Worm (Caenorhabditis elegans) whole organism, early embryonic: ENCODE data around the gene Y51H7C.13.

Source experiments
- B0310.2 ChIP-seq: sonication (generic microtip); optimal IDR thresholded peaks from 2 replicates; lab custom pipeline; 2016; ENCODE audit warnings: mild to moderate bottlenecking, missing genetic modification characterization, missing compliant biosample characterization
- ama-1 ChIP-seq: fragments of 150-350 bp; optimal IDR thresholded peaks from 2 replicates; lab custom pipeline; 2014
- ceh-13 ChIP-seq: fragments of 200-800 bp; sonication (Bioruptor generic); optimal IDR thresholded peaks from 2 replicates; lab custom pipeline; 2018; ENCODE audit warnings: mild to moderate bottlenecking, missing genetic modification characterization, missing compliant biosample characterization
- ceh-36 ChIP-seq: sonication (generic microtip); optimal IDR thresholded peaks from 2 replicates; lab custom pipeline; 2016; ENCODE audit warnings: missing genetic modification characterization, inconsistent platforms, missing compliant biosample characterization
- ets-7 ChIP-seq: sonication (generic microtip); optimal IDR thresholded peaks from 2 replicates; lab custom pipeline; 2016; ENCODE audit warnings: missing genotype, missing genetic modification characterization, missing compliant biosample characterization
- hmbx-1 ChIP-seq: sonication (generic microtip); optimal IDR thresholded peaks from 2 replicates; lab custom pipeline; 2016; ENCODE audit warnings: mild to moderate bottlenecking, missing genetic modification characterization, missing compliant biosample characterization
- hmg-4 ChIP-seq: fragments of 200-800 bp; sonication (Bioruptor generic); optimal IDR thresholded peaks from 2 replicates; lab custom pipeline; 2018; ENCODE audit warnings: mild to moderate bottlenecking, missing genetic modification characterization, missing compliant biosample characterization
- hnd-1 ChIP-seq: sonication (generic microtip); optimal IDR thresholded peaks from 2 replicates; lab custom pipeline; 2016; ENCODE audit warnings: missing genetic modification characterization, missing compliant biosample characterization
- pes-1 ChIP-seq: fragments of 200-800 bp; sonication (Bioruptor generic); IDR thresholded peaks from 2 replicates; pipeline ENCODE4 v1.3.6; 2022; ENCODE audit warnings: missing genetic modification reagents, missing genetic modification characterization, missing compliant biosample characterization
- tbx-37 ChIP-seq: fragments of 200-800 bp; sonication (Bioruptor generic); conservative IDR thresholded peaks from 2 replicates; pipeline ENCODE4 v1.3.6; 2022; ENCODE audit warnings: missing genetic modification reagents, missing genetic modification characterization, missing compliant biosample characterization

DNA sequence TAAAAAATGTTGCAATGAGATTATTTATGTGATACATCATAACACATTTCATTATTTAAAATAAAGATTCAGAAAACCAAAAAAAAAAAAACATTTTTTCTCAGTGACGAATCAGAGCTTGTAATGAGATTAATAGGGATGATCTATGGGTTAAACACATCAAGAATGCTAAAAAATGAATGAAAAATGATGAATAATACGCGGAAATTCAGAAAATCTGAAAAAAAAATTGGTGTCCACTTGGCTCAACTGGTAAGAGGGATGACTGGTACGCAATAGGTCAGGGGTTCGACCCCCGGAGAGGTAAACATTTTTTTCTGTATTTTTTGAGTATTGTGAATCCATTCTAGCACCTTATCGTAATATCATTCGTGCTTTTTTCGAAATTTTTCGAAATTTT lies 12.2 kb upstream of the Y51H7C.13 start:
- TF ChIP-seq pes-1 (no peak), ama-1 (lab: Kevin White, UChicago) (no peak), hnd-1 (no peak), hmg-4 (GFP tag; lab: Kevin White, UChicago) (no peak), ceh-13 (GFP tag; lab: Kevin White, UChicago) (no peak), hmbx-1 (no peak), tbx-37 (no peak), ets-7 (tag; lab: Kevin White, UChicago) (no peak), ceh-36 (no peak), B0310.2 (no peak)
